Fruit fly (Drosophila melanogaster) whole organism, prepupa: ENCODE measurements around the gene Cpr72Ea.

ENCODE experiments used
- Blimp-1 ChIP-seq: fragments of 200-800 bp; sonication (Bioruptor generic); optimal IDR thresholded peaks from 3 replicates; lab custom pipeline; 2017; ENCODE audit warnings: missing biosample characterization, missing genetic modification characterization, mild to moderate bottlenecking, moderate library complexity, missing genetic modification reagents
- CG10669 ChIP-seq: fragments of 200-800 bp; sonication (Bioruptor generic); optimal IDR thresholded peaks from 3 replicates; lab custom pipeline; 2018; ENCODE audit warnings: missing biosample characterization, mild to moderate bottlenecking, missing genetic modification characterization, moderate library complexity
- CG11294 ChIP-seq: fragments of 200-800 bp; sonication (Bioruptor generic); IDR thresholded peaks from 2 replicates; pipeline ENCODE4 v1.3.6; 2022; ENCODE audit warnings: missing biosample characterization, missing genetic modification characterization
- CG11762 ChIP-seq: fragments of 200-800 bp; sonication (Bioruptor generic); optimal IDR thresholded peaks from 3 replicates; lab custom pipeline; 2016; ENCODE audit warnings: missing biosample characterization, missing genetic modification characterization; ENCODE audit not compliant: insufficient read depth
- CG1621 ChIP-seq: fragments of 200-800 bp; sonication (Bioruptor generic); optimal IDR thresholded peaks from 3 replicates; lab custom pipeline; 2018; ENCODE audit warnings: missing biosample characterization, mild to moderate bottlenecking, missing genetic modification characterization
- CG16779 ChIP-seq: fragments of 200-800 bp; sonication (Bioruptor generic); optimal IDR thresholded peaks from 3 replicates; lab custom pipeline; 2017; ENCODE audit warnings: missing biosample characterization, mild to moderate bottlenecking, missing genetic modification characterization
- CG3032 ChIP-seq: fragments of 200-800 bp; optimal IDR thresholded peaks from 2 replicates; lab custom pipeline; 2019; ENCODE audit warnings: missing biosample characterization, mild to moderate bottlenecking, missing genetic modification characterization, moderate library complexity
- CG32006 ChIP-seq: fragments of 200-800 bp; sonication (Bioruptor generic); optimal IDR thresholded peaks from 3 replicates; lab custom pipeline; 2017; ENCODE audit warnings: missing biosample characterization, mild to moderate bottlenecking, missing genetic modification characterization
- CG3919 ChIP-seq: fragments of 200-800 bp; sonication (Bioruptor generic); optimal IDR thresholded peaks from 3 replicates; lab custom pipeline; 2016; ENCODE audit warnings: missing biosample characterization, missing genetic modification characterization
- CG4318 ChIP-seq: fragments of 200-800 bp; sonication (Bioruptor generic); optimal IDR thresholded peaks from 3 replicates; lab custom pipeline; 2017; ENCODE audit warnings: missing biosample characterization, mild to moderate bottlenecking, missing genetic modification characterization
- CG6163 ChIP-seq: fragments of 200-800 bp; sonication (Bioruptor generic); IDR thresholded peaks from 3 replicates; pipeline ENCODE4 v1.3.6; 2022; ENCODE audit warnings: missing biosample characterization, missing genetic modification characterization
- CG6276 ChIP-seq: fragments of 200-800 bp; sonication (Bioruptor generic); optimal IDR thresholded peaks from 2 replicates; lab custom pipeline; 2017; ENCODE audit warnings: missing biosample characterization, mild to moderate bottlenecking, missing genetic modification characterization
- CG6808 ChIP-seq: fragments of 200-800 bp; sonication (Bioruptor generic); optimal IDR thresholded peaks from 3 replicates; lab custom pipeline; 2017; ENCODE audit warnings: missing biosample characterization, missing genetic modification characterization, mild to moderate bottlenecking, moderate library complexity, missing genetic modification reagents
- CG6854 ChIP-seq: fragments of 200-800 bp; sonication (Bioruptor generic); optimal IDR thresholded peaks from 2 replicates; lab custom pipeline; 2017; ENCODE audit warnings: missing biosample characterization, mild to moderate bottlenecking, missing genetic modification characterization
- CG8119 ChIP-seq: fragments of 200-800 bp; sonication (Bioruptor generic); IDR thresholded peaks from 3 replicates; pipeline ENCODE4 v1.3.6; 2022; ENCODE audit warnings: missing biosample characterization, missing genetic modification characterization
- CG8319 ChIP-seq: fragments of 200-800 bp; sonication (Bioruptor generic); optimal IDR thresholded peaks from 3 replicates; lab custom pipeline; 2016; ENCODE audit warnings: missing biosample characterization, missing genetic modification characterization
- CG8632 ChIP-seq: fragments of 200-800 bp; sonication (Bioruptor generic); optimal IDR thresholded peaks from 3 replicates; lab custom pipeline; 2016; ENCODE audit warnings: missing biosample characterization, missing genetic modification characterization
- CG9139 ChIP-seq: fragments of 200-800 bp; sonication (Bioruptor generic); optimal IDR thresholded peaks from 3 replicates; lab custom pipeline; 2017; ENCODE audit warnings: missing biosample characterization, mild to moderate bottlenecking, missing genetic modification characterization
- Eip78C ChIP-seq: fragments of 200-800 bp; sonication (Bioruptor generic); peaks from one replicate; lab custom pipeline; 2016; ENCODE audit warnings: missing biosample characterization, missing genetic modification characterization
- Eip93F ChIP-seq: fragments of 200-800 bp; sonication (Bioruptor generic); optimal IDR thresholded peaks from 2 replicates; lab custom pipeline; 2016; ENCODE audit warnings: missing biosample characterization, mild to moderate bottlenecking, missing genetic modification characterization
- Ets21C ChIP-seq: fragments of 200-800 bp; sonication (Bioruptor generic); optimal IDR thresholded peaks from 3 replicates; lab custom pipeline; 2016; ENCODE audit warnings: missing biosample characterization, missing genetic modification characterization
- Gug ChIP-seq: fragments of 200-800 bp; sonication (Bioruptor generic); IDR thresholded peaks from 2 replicates; pipeline ENCODE4 v1.3.6; 2022; ENCODE audit warnings: missing biosample characterization, missing genetic modification characterization
- Hr38 ChIP-seq: sonication (Bioruptor generic); optimal IDR thresholded peaks from 2 replicates; lab custom pipeline; 2016; ENCODE audit warnings: missing biosample characterization, missing genetic modification characterization
- Hr39 ChIP-seq: fragments of 200-800 bp; sonication (Bioruptor generic); optimal IDR thresholded peaks from 2 replicates; lab custom pipeline; 2016; ENCODE audit warnings: missing biosample characterization, missing genetic modification characterization
- Hr4 ChIP-seq: fragments of 200-800 bp; sonication (Bioruptor generic); optimal IDR thresholded peaks from 3 replicates; lab custom pipeline; 2016; ENCODE audit warnings: missing biosample characterization, missing genetic modification characterization
- Lpt ChIP-seq: fragments of 200-800 bp; sonication (Bioruptor generic); optimal IDR thresholded peaks from 3 replicates; lab custom pipeline; 2016; ENCODE audit warnings: missing biosample characterization, missing genetic modification characterization
- Met ChIP-seq: fragments of 200-800 bp; sonication (Bioruptor generic); optimal IDR thresholded peaks from 3 replicates; lab custom pipeline; 2016; ENCODE audit warnings: missing biosample characterization, missing genetic modification characterization
- Sox102F ChIP-seq: fragments of 200-800 bp; sonication (Bioruptor generic); optimal IDR thresholded peaks from 2 replicates; lab custom pipeline; 2016; ENCODE audit warnings: missing biosample characterization, mild to moderate bottlenecking, missing genetic modification characterization
- Sox14 ChIP-seq: fragments of 200-800 bp; sonication (Bioruptor generic); optimal IDR thresholded peaks from 3 replicates; lab custom pipeline; 2016; ENCODE audit warnings: missing biosample characterization, missing genetic modification characterization
- Sox15 ChIP-seq: fragments of 200-800 bp; sonication (Bioruptor generic); optimal IDR thresholded peaks from 3 replicates; lab custom pipeline; 2016; ENCODE audit warnings: missing biosample characterization, missing genetic modification characterization
- achi ChIP-seq: fragments of 200-800 bp; sonication (Bioruptor generic); optimal IDR thresholded peaks from 3 replicates; lab custom pipeline; 2016; ENCODE audit warnings: missing biosample characterization, missing genetic modification characterization
- acj6 ChIP-seq: fragments of 200-800 bp; sonication (Bioruptor generic); optimal IDR thresholded peaks from 3 replicates; lab custom pipeline; 2016; ENCODE audit warnings: missing biosample characterization, missing genetic modification characterization
- cyc ChIP-seq: fragments of 200-800 bp; sonication (Bioruptor generic); optimal IDR thresholded peaks from 3 replicates; lab custom pipeline; 2016; ENCODE audit warnings: missing biosample characterization, missing genetic modification characterization
- dac ChIP-seq: fragments of 200-800 bp; sonication (Bioruptor generic); optimal IDR thresholded peaks from 2 replicates; lab custom pipeline; 2017; ENCODE audit warnings: missing biosample characterization, mild to moderate bottlenecking, missing genetic modification characterization
- dsx ChIP-seq: fragments of 200-800 bp; optimal IDR thresholded peaks from 3 replicates; lab custom pipeline; 2019; ENCODE audit warnings: missing biosample characterization, mild to moderate bottlenecking, missing genetic modification characterization, moderate library complexity; ENCODE audit not compliant: poor library complexity, severe bottlenecking
- eg ChIP-seq: fragments of 200-800 bp; sonication (Bioruptor generic); IDR thresholded peaks from 3 replicates; pipeline ENCODE4 v1.3.6; 2022; ENCODE audit warnings: missing biosample characterization, missing genetic modification characterization
- esn ChIP-seq: fragments of 200-800 bp; sonication (Bioruptor generic); optimal IDR thresholded peaks from 2 replicates; lab custom pipeline; 2016; ENCODE audit warnings: missing biosample characterization, mild to moderate bottlenecking, missing genetic modification characterization, moderate library complexity
- fd59A ChIP-seq: fragments of 200-800 bp; sonication (Bioruptor generic); optimal IDR thresholded peaks from 2 replicates; lab custom pipeline; 2017; ENCODE audit warnings: missing biosample characterization, mild to moderate bottlenecking, missing genetic modification characterization, missing genetic modification reagents
- lz ChIP-seq: fragments of 200-800 bp; sonication (Bioruptor generic); optimal IDR thresholded peaks from 3 replicates; lab custom pipeline; 2016; ENCODE audit warnings: missing biosample characterization, missing genetic modification characterization
- net ChIP-seq: fragments of 200-800 bp; sonication (Bioruptor generic); optimal IDR thresholded peaks from 3 replicates; lab custom pipeline; 2016; ENCODE audit warnings: missing biosample characterization, missing genetic modification characterization
- pdm3 ChIP-seq: fragments of 200-800 bp; sonication (Bioruptor generic); optimal IDR thresholded peaks from 3 replicates; lab custom pipeline; 2016; ENCODE audit warnings: missing biosample characterization, missing genetic modification characterization
- salr ChIP-seq, 2 experiments: fragments of 200-800 bp; sonication (Bioruptor generic); optimal IDR thresholded peaks; 3 replicates each; lab custom pipeline; 2016 to 2018; ENCODE audit warnings: missing biosample characterization in 2 of 2, missing genetic modification characterization in 2 of 2, mild to moderate bottlenecking in 1 of 2
- spab ChIP-seq: fragments of 200-800 bp; sonication (Bioruptor generic); optimal IDR thresholded peaks from 2 replicates; lab custom pipeline; 2017; ENCODE audit warnings: missing biosample characterization, mild to moderate bottlenecking, missing genetic modification characterization, missing genetic modification reagents
- svp ChIP-seq: fragments of 200-800 bp; sonication (Bioruptor generic); peaks from one replicate; lab custom pipeline; 2016; ENCODE audit warnings: missing biosample characterization, missing genetic modification characterization
- topi ChIP-seq: fragments of 200-800 bp; sonication (Bioruptor generic); optimal IDR thresholded peaks from 3 replicates; lab custom pipeline; 2016; ENCODE audit warnings: missing biosample characterization, missing genetic modification characterization

Cpr72Ea gene

DNA sequence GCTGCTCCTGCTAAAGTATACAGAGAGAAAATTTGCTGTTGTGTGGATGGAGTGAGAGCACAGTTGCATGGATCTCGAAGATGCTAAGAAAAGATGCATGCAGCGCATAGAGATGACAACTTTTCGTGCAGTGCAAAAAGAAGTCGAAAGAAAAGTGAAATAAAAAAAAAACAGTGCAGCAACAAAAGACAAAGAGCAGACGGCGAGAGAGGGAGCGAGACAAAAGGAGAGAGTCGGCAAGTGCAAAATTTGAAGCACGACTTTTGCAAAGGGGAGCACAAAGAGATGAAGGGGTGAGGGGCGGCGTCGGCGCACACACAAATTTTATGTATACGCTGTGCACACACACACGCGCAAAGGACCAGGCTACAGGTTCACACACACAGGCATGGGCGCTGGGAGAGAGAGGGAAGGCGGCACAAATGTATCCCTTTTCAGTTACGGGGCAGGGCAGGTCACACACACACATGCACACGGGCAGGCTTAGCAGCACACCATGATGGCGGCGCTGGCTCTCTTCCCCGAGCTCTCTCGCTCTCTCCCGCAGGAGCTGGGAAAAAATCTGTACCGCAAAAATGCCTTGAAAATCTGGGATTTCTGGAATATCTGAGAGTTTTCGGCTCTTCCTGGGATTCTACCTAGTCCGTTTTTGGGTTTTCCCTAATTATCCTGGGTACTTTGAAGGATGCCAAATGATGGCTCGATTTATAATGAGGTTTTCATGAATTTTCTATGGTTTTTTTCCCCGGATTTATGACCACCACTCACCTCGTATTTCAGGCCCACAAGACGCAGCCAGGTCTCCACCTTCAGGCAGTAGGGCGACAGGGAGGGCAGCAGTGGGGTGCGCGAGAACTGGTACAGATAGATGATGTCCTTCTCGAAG lies 48.1 kb downstream of the Cpr72Ea start (continued):
- TF ChIP-seq eg (GFP tag; lab: Robert Waterston, UW), result peak; percentile 73
- TF ChIP-seq Sox15 (GFP tag; lab: Kevin White, UChicago), result peak; percentile 70
- peak; percentile 59 for TF ChIP-seq CG6854 (GFP tag; lab: Kevin White, UChicago)
- TF ChIP-seq achi (GFP tag; lab: Kevin White, UChicago), result peak; percentile 85
- peak; percentile 85 for TF ChIP-seq lz (GFP tag; lab: Kevin White, UChicago)
- TF ChIP-seq CG4318, result no peak
- TF ChIP-seq Eip93F (GFP tag; lab: Kevin White, UChicago), result peak; percentile 65
- peak; percentile 81 for TF ChIP-seq CG8119 (GFP tag; lab: Robert Waterston, UW)
- TF ChIP-seq Hr38 (GFP tag; lab: Kevin White, UChicago), result no peak
- peak; percentile 87 for TF ChIP-seq CG6163 (GFP tag; lab: Robert Waterston, UW)
- TF ChIP-seq CG1621 (tag; lab: Kevin White, UChicago), result peak; percentile 83
- peak; percentile 46 for TF ChIP-seq CG11762 (GFP tag; lab: Kevin White, UChicago)
- peak; percentile 90 for TF ChIP-seq CG6808 (GFP tag; lab: Kevin White, UChicago)
- peak; percentile 97 for TF ChIP-seq Sox14 (GFP tag; lab: Kevin White, UChicago)
- peak; percentile 90 for TF ChIP-seq cyc (GFP tag; lab: Kevin White, UChicago)
- peak; percentile 43 for TF ChIP-seq CG8319 (GFP tag; lab: Kevin White, UChicago)
- peak; percentile 76 for TF ChIP-seq CG16779 (tag; lab: Kevin White, UChicago)
- TF ChIP-seq Blimp-1 (GFP tag; lab: Kevin White, UChicago), result peak; percentile 92
- TF ChIP-seq Lpt (GFP tag; lab: Kevin White, UChicago), result peak; percentile 85
- TF ChIP-seq net (GFP tag; lab: Kevin White, UChicago), result peak; percentile 89
- TF ChIP-seq Eip78C, result peak; percentile 97
- peak; percentile 89 for TF ChIP-seq CG32006
- TF ChIP-seq fd59A (GFP tag; lab: Kevin White, UChicago), result peak; percentile 84
- TF ChIP-seq Sox102F (GFP tag; lab: Kevin White, UChicago), result peak; percentile 90
- peak; percentile 91 for TF ChIP-seq esn (GFP tag; lab: Kevin White, UChicago)
- peak; percentile 78 to 79 for TF ChIP-seq salr (GFP tag; optimal IDR thresholded peaks at IDR 0.05; lab: Kevin White, UChicago)
- peak; percentile 82 for TF ChIP-seq Ets21C (GFP tag; lab: Kevin White, UChicago)
- TF ChIP-seq CG8632 (GFP tag; lab: Kevin White, UChicago), result peak; percentile 82
- TF ChIP-seq Hr39, result peak; percentile 92
- peak; percentile 71 for TF ChIP-seq CG6276
- peak; percentile 92 for TF ChIP-seq Hr4
- TF ChIP-seq topi, result peak; percentile 84
- peak; percentile 87 for TF ChIP-seq CG3919
- peak; percentile 82 for TF ChIP-seq dsx (GFP tag; lab: Kevin White, UChicago)
- TF ChIP-seq, all 60 proteins: peak for 57

- TF ChIP-seq CG8632 (GFP tag; lab: Kevin White, UChicago), result no peak
- TF ChIP-seq acj6, result peak; percentile 19
- TF ChIP-seq CG11294, result no peak
- no peak for TF ChIP-seq pdm3 (GFP tag; lab: Kevin White, UChicago)
- no peak for TF ChIP-seq CG1621 (tag; lab: Kevin White, UChicago)
- no peak for TF ChIP-seq dsx (GFP tag; lab: Kevin White, UChicago)
- TF ChIP-seq CG6163 (GFP tag; lab: Robert Waterston, UW), result peak; percentile 68
- TF ChIP-seq Met (GFP tag; lab: Kevin White, UChicago), result peak; percentile 42
- TF ChIP-seq CG3919, result peak; percentile 75
- no peak for TF ChIP-seq CG6276
- TF ChIP-seq CG10669, result no peak
- TF ChIP-seq Hr4, result no peak
- no peak for TF ChIP-seq CG8319 (GFP tag; lab: Kevin White, UChicago)
- peak; percentile 49 for TF ChIP-seq topi
- no peak for TF ChIP-seq CG9139 (GFP tag; lab: Kevin White, UChicago)
- TF ChIP-seq eg (GFP tag; lab: Robert Waterston, UW), result peak; percentile 55; the same call in 2 of the 3 replicates
- TF ChIP-seq dac, result no peak
- peak; percentile 87 for TF ChIP-seq svp (GFP tag; lab: Kevin White, UChicago)
- TF ChIP-seq CG16779 (tag; lab: Kevin White, UChicago), result no peak
- no peak for TF ChIP-seq Sox15 (GFP tag; lab: Kevin White, UChicago)
- no peak for TF ChIP-seq Gug (GFP tag; lab: Robert Waterston, UW)
- TF ChIP-seq Eip93F (GFP tag; lab: Kevin White, UChicago), result no peak
- no peak for TF ChIP-seq spab
- peak in 1 of 2 experiments; percentile 26 for TF ChIP-seq salr (GFP tag; optimal IDR thresholded peaks at IDR 0.05; lab: Kevin White, UChicago)
- TF ChIP-seq CG3032 (tag; lab: Kevin White, UChicago), result peak; percentile 43
- peak; percentile 28 for TF ChIP-seq Blimp-1 (GFP tag; lab: Kevin White, UChicago)
- TF ChIP-seq achi (GFP tag; lab: Kevin White, UChicago), result peak; percentile 51
- TF ChIP-seq CG6808 (GFP tag; lab: Kevin White, UChicago), result no peak
- TF ChIP-seq Sox14 (GFP tag; lab: Kevin White, UChicago), result peak; percentile 66
Observed at dm6 chr3L:16411566-16411965, 49.2 kb downstream of the Cpr72Ea start, which contains the start of gene fax. fax (minus strand) TSS chr3L:16411828.
